Worm (Caenorhabditis elegans): ENCODE results near the gene nhr-71.

The nhr-71 gene

ce11 chrX:13754498-13754897 lies 7.4 kb downstream of the nhr-71 start:
- TF ChIP-seq dao-5 (tag; optimal IDR thresholded peaks at IDR 0.05) (no peak), him-1 (tag; optimal IDR thresholded peaks at IDR 0.05) (peak; percentile 3)

- TF ChIP-seq him-1 (tag; optimal IDR thresholded peaks at IDR 0.05) = no peak
- TF ChIP-seq dao-5 (tag; optimal IDR thresholded peaks at IDR 0.05) = no peak
- no peak for TF ChIP-seq W03F9.2 (tag; optimal IDR thresholded peaks at IDR 0.05)
Measured at ce11 chrX:13755469-13755868, 8.4 kb downstream of the nhr-71 start, which contains the start of gene aakb-1. Gene aakb-1, plus strand, starts transcription at chrX:13755769.

ce11 chrX:13759676-13760447 lies 12.7 kb downstream of the nhr-71 start, which contains the start of gene cest-13:
Gene cest-13, plus strand, starts transcription at chrX:13760237.
- TF ChIP-seq dao-5 (tag; optimal IDR thresholded peaks at IDR 0.05) (no peak), W03F9.2 (tag; optimal IDR thresholded peaks at IDR 0.05) (no peak), him-1 (tag; optimal IDR thresholded peaks at IDR 0.05) (no peak)

- TF ChIP-seq him-1 (tag; optimal IDR thresholded peaks at IDR 0.05) = no peak
- no peak for TF ChIP-seq W03F9.2 (tag; optimal IDR thresholded peaks at IDR 0.05)
- TF ChIP-seq dao-5 (tag; optimal IDR thresholded peaks at IDR 0.05) = no peak
Measured at ce11 chrX:13767282-13767681, 20.2 kb downstream of the nhr-71 start.

ce11 chrX:13768562-13768961 lies 21.4 kb downstream of the nhr-71 start:
- TF ChIP-seq W03F9.2 (tag; optimal IDR thresholded peaks at IDR 0.05) (no peak), him-1 (tag; optimal IDR thresholded peaks at IDR 0.05) (peak; percentile 58)

DNA sequence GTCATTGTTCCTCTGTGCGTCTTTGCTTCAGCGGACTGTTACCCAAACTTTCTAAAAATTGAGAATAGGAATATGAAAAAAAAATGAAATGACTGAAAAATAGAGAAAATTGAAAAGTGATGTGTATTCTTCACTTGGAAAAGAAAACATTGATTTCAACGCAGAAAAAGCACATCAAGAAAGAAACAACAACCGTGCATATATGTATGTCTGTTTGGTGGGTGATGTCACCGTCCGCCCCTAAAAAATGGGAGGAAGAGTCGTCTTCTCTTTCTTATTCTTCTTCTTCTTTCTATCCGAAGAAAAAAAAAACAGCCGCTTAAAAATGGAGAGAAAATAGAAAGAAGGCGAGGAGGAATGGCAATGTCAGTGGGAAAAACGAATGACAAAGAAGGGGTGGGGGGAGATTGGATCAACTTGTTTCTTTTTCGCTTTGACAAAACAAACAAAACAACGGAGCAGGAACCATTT lies 23.4 kb downstream of the nhr-71 start, which contains the start of gene nkb-3:
Gene nkb-3 (minus strand): TSS at position 51 of the 471 bp plus-strand sequence.
- no peak for TF ChIP-seq W03F9.2 (tag; optimal IDR thresholded peaks at IDR 0.05)

DNA sequence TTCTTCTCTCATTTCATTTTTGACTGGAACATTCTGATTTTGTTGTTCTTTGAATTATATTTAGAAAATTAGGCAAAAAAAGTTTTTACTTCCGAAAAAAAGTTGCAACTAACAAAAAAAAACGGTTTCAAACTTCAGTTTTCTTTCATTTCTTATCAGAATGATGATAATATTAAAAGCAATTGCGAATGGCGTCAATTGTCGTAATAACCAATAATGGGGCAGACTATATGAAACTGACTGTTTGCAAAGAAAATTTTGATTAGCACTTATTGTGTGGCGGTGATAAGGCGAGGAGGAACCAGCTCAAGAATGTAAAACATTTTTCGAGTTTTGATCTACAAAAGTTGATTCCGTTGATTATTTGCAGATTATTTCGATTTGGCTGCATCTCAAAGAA lies 25.6 kb downstream of the nhr-71 start:
- TF ChIP-seq dao-5 (tag; optimal IDR thresholded peaks at IDR 0.05) = no peak
- no peak for TF ChIP-seq W03F9.2 (tag; optimal IDR thresholded peaks at IDR 0.05)
- no peak for TF ChIP-seq him-1 (tag; optimal IDR thresholded peaks at IDR 0.05)

ce11 chrX:13774144-13774543 lies 27.0 kb downstream of the nhr-71 start:
- TF ChIP-seq dao-5 (tag; optimal IDR thresholded peaks at IDR 0.05) (no peak), W03F9.2 (tag; optimal IDR thresholded peaks at IDR 0.05) (no peak), him-1 (tag; optimal IDR thresholded peaks at IDR 0.05) (no peak)

ce11 chrX:13775508-13775907 lies 28.4 kb downstream of the nhr-71 start:
- TF ChIP-seq dao-5 (tag; optimal IDR thresholded peaks at IDR 0.05) = no peak
- no peak for TF ChIP-seq W03F9.2 (tag; optimal IDR thresholded peaks at IDR 0.05)
- no peak for TF ChIP-seq him-1 (tag; optimal IDR thresholded peaks at IDR 0.05)

DNA sequence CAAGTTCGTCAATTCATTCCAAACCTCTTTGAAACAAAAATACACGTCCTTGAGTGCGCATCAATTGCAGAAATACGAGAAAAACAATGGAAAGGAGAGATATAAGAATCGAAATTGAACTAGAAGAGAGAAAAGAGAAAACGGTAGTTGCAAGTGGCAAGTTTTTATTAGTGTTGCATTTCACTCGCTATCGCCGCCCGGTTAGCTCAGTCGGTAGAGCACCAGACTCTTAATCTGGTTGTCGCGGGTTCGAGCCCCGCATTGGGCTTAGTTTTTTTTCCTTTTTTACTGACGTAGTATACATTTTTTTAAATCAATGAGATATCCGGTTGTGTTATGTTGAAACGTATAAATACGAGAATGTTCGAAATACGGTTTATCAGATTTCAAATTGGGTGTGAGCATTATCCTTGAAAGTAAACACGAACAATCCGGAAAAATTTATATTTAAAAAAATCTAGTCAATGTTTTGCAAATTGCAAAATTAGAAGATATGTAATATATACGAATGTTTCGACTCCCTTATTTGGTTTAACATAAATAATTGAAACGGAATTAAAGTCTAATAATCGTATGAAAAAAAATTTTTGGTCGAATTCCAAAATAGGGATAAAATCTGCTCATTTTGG lies 34.4 kb downstream of the nhr-71 start:
- no peak for TF ChIP-seq W03F9.2 (tag; optimal IDR thresholded peaks at IDR 0.05)
- TF ChIP-seq him-1 (tag; optimal IDR thresholded peaks at IDR 0.05) = no peak
- TF ChIP-seq dao-5 (tag; optimal IDR thresholded peaks at IDR 0.05) = no peak

DNA sequence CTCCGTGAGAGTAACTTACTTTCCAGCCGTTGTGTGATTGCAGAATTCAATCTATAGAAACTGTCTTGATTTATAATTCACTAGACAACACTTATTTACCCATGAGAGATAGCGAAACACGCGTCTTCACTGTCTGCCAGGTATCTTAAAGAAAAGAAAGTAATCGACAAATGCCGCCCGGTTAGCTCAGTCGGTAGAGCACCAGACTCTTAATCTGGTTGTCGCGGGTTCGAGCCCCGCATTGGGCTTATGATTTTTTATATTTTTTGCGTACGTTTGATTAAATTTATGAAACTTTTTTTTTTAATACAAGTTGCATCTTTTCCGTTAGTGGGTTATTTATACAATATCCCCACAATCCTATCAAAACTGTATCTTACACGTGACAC lies 35.0 kb downstream of the nhr-71 start:
- TF ChIP-seq dao-5 (tag; optimal IDR thresholded peaks at IDR 0.05) (no peak), W03F9.2 (tag; optimal IDR thresholded peaks at IDR 0.05) (no peak), him-1 (tag; optimal IDR thresholded peaks at IDR 0.05) (no peak)

- no peak for TF ChIP-seq dao-5 (tag; optimal IDR thresholded peaks at IDR 0.05)
- TF ChIP-seq him-1 (tag; optimal IDR thresholded peaks at IDR 0.05) = no peak
- no peak for TF ChIP-seq W03F9.2 (tag; optimal IDR thresholded peaks at IDR 0.05)
Measured at ce11 chrX:13785268-13785667, 38.2 kb downstream of the nhr-71 start, which contains the start of gene F55F3.4. Gene F55F3.4, plus strand, starts transcription at chrX:13785568.

DNA sequence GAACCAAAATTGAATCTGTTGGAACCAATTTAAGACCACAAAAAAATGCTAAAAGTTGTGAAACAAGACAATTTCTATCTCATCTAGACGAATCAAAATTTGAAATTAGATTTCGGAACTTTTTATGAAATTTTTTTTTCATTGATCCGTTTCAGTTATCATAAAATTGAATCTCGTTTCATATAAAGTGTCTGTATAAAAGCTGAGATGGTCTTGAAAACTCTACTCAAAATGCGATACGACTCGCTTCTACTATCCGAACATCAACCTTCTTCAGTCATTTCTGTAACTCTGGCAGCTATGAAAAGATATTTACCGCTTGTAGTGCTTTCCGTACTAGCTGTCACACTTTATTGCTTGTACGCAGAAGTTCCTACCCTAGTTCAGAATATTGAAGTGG lies 43.4 kb downstream of the nhr-71 start, which contains the start of gene ZK1086.3:
Gene ZK1086.3 (plus strand): TSS at position 301 of the 400 bp plus-strand sequence.
- TF ChIP-seq dao-5 (tag; optimal IDR thresholded peaks at IDR 0.05) (no peak), him-1 (tag; optimal IDR thresholded peaks at IDR 0.05) (no peak), W03F9.2 (tag; optimal IDR thresholded peaks at IDR 0.05) (no peak)

- no peak for TF ChIP-seq dao-5 (tag; optimal IDR thresholded peaks at IDR 0.05)
- no peak for TF ChIP-seq him-1 (tag; optimal IDR thresholded peaks at IDR 0.05)
- TF ChIP-seq W03F9.2 (tag; optimal IDR thresholded peaks at IDR 0.05) = no peak
Measured at ce11 chrX:13793525-13793924, 46.4 kb downstream of the nhr-71 start, which contains the start of gene ZK1086.2. Gene ZK1086.2, minus strand, starts transcription at chrX:13793625.

Measured in whole organism, L4/young adult.